Worm (Caenorhabditis elegans): ENCODE data around the gene Y17D7B.4.

Gene Y17D7B.4

DNA sequence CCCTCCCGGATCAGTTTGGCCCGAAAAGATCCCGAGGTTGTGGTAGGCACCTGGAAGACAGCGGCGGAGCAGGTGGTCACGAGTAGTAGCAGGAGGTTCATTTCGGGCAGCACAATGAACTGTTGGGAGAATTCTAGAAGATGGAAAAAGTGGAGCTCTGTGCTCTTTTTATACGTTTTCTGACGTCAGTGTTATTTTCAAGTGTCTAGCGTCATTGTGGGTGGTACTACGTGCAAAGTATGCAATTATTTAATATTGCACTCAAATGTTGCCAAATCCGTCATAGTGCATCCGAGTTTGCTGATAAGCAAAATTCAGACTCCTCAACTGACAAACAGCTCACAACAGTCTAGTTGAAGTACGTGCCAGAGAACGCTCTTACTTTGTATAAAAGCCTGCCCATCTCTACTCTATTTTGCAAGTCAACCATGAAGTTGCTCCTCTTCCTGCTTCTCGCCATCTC, 44.9 kb downstream of the Y17D7B.4 start, which contains the start of the genes asp-18 and scl-19:
TSS of gene asp-18 (minus strand) at position 101 of the 463 bp plus-strand sequence.
TSS of gene scl-19 (plus strand) at position 413 of the 463 bp plus-strand sequence.
- TF ChIP-seq unc-62 (GFP tag; optimal IDR thresholded peaks at IDR 0.05) = no peak

- no peak for TF ChIP-seq unc-62 (GFP tag; optimal IDR thresholded peaks at IDR 0.05)
Measured at ce11 chrV:18729324-18729924, 47.1 kb downstream of the Y17D7B.4 start, which contains the start of gene asp-19. asp-19 (minus strand) TSS chrV:18729374.
